Worm (Caenorhabditis elegans) whole organism, L4/young adult: ENCODE results near the gene pgm-3.

Source experiments
- W03F9.2 ChIP-seq: fragments of 150-350 bp; optimal IDR thresholded peaks from 2 replicates; lab custom pipeline; 2014; ENCODE audit warnings: missing biosample characterization, missing genetic modification characterization
- dao-5 ChIP-seq: sonication (generic microtip); optimal IDR thresholded peaks from 2 replicates; lab custom pipeline; 2016; ENCODE audit warnings: missing genotype, missing genetic modification characterization, moderate library complexity, missing compliant biosample characterization
- him-1 ChIP-seq: sonication (generic microtip); optimal IDR thresholded peaks from 2 replicates; lab custom pipeline; 2016; ENCODE audit warnings: missing genotype, missing genetic modification reagents, missing genetic modification characterization, missing compliant biosample characterization

DNA sequence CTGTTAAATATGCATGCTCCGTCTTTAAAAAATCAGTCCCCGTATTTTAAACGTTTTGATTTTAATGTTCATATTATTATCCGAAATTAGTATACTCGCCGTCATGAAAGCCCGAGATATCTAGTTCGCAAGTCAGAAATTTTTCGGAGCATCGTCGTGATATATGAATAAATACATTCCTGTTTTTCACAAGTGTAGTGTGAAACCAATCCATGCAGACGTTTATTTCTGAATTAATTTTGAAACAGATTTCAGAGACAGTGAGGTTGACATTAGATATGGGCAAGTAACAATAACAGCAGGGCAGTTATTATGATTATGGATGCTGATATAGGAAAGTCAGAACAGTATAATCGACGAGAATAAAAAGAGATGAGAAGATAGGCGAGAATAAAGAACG, 27.0 kb downstream of the pgm-3 start:
- TF ChIP-seq him-1 (tag; lab: Kevin White, UChicago) (no peak), dao-5 (tag; lab: Kevin White, UChicago) (no peak), W03F9.2 (tag; lab: Kevin White, UChicago) (no peak)
